Fruit fly (Drosophila melanogaster) S2 (cell line): ENCODE measurements around the gene CG31493.

ENCODE experiments used
- CG8478 ChIP-seq: fragments of >200 bp; optimal IDR thresholded peaks from 2 replicates; lab custom pipeline; 2018
- CTCF ChIP-seq, 2 experiments: fragments of >200 bp; optimal IDR thresholded peaks; 2 replicates each; lab custom pipeline; 2018

The CG31493 gene

dm6 chr3R:7131260-7131659 is at the start of gene CG31493:
Gene CG31493 (plus strand): TSS chr3R:7131560.
- no peak for TF ChIP-seq CG8478 (lab: Kevin White, UChicago)
- TF ChIP-seq CTCF (optimal IDR thresholded peaks at IDR 0.05; lab: Kevin White, UChicago) = no peak

dm6 chr3R:7081972-7082371 is 49.4 kb upstream of the CG31493 start, which contains the start of gene Dpck:
Gene Dpck (plus strand): TSS chr3R:7082182.
- no peak for TF ChIP-seq CTCF (optimal IDR thresholded peaks at IDR 0.05; lab: Kevin White, UChicago)
- no peak for TF ChIP-seq CG8478 (lab: Kevin White, UChicago)

- no peak for TF ChIP-seq CG8478 (lab: Kevin White, UChicago)
- no peak for TF ChIP-seq CTCF (optimal IDR thresholded peaks at IDR 0.05; lab: Kevin White, UChicago)
Measured at dm6 chr3R:7083750-7084149, 47.6 kb upstream of the CG31493 start.

DNA sequence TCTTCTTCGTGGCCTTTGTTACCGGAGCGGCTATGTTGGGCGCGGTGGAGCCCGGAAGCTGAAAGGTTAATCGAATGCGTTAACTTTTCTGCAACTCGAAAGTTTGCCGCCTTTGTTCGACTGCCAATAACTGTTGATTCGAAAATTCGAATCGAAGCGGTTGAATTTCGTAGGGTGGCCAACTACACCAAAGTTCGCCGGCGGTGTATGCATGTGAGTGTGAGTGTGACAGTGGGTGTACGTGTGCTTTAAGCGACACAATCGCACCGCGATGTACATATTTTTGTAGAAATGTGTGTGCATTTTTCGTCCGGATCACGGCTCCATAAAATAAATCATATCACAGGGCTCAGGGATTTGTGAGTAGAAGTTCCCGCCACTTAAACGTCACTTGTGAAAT is 45.9 kb upstream of the CG31493 start:
- TF ChIP-seq CG8478 (lab: Kevin White, UChicago) (no peak), CTCF (optimal IDR thresholded peaks at IDR 0.05; lab: Kevin White, UChicago) (no peak)

- TF ChIP-seq CG8478 (lab: Kevin White, UChicago) (no peak), CTCF (optimal IDR thresholded peaks at IDR 0.05; lab: Kevin White, UChicago) (no peak)
Measured at dm6 chr3R:7085983-7086376, 45.4 kb upstream of the CG31493 start, which contains the start of gene Tailor. Gene Tailor (minus strand): TSS chr3R:7086083.

dm6 chr3R:7086377-7087200 is 44.8 kb upstream of the CG31493 start, which contains the start of gene alphaTub84B:
Gene alphaTub84B (plus strand): TSS chr3R:7086599.
- TF ChIP-seq CTCF (optimal IDR thresholded peaks at IDR 0.05; lab: Kevin White, UChicago) (peak; percentile 49 to 59), CG8478 (lab: Kevin White, UChicago) (no peak)

DNA sequence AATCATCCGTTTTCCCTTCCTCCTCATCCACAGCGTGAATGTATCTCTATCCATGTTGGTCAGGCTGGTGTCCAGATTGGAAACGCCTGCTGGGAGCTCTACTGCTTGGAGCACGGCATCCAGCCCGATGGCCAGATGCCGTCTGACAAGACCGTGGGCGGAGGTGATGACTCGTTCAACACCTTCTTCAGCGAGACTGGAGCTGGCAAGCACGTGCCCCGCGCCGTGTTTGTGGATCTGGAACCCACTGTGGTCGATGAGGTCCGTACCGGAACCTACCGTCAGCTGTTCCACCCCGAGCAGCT is 44.2 kb upstream of the CG31493 start:
- no peak for TF ChIP-seq CTCF (optimal IDR thresholded peaks at IDR 0.05; lab: Kevin White, UChicago)
- TF ChIP-seq CG8478 (lab: Kevin White, UChicago) = no peak

- TF ChIP-seq CG8478 (lab: Kevin White, UChicago) (no peak), CTCF (optimal IDR thresholded peaks at IDR 0.05; lab: Kevin White, UChicago) (no peak)
Measured at dm6 chr3R:7087904-7088303, 43.5 kb upstream of the CG31493 start.

dm6 chr3R:7088837-7089361 is 42.5 kb upstream of the CG31493 start:
- TF ChIP-seq CTCF (optimal IDR thresholded peaks at IDR 0.05; lab: Kevin White, UChicago) (peak in 1 of 2 experiments; percentile 17), CG8478 (lab: Kevin White, UChicago) (no peak)

DNA sequence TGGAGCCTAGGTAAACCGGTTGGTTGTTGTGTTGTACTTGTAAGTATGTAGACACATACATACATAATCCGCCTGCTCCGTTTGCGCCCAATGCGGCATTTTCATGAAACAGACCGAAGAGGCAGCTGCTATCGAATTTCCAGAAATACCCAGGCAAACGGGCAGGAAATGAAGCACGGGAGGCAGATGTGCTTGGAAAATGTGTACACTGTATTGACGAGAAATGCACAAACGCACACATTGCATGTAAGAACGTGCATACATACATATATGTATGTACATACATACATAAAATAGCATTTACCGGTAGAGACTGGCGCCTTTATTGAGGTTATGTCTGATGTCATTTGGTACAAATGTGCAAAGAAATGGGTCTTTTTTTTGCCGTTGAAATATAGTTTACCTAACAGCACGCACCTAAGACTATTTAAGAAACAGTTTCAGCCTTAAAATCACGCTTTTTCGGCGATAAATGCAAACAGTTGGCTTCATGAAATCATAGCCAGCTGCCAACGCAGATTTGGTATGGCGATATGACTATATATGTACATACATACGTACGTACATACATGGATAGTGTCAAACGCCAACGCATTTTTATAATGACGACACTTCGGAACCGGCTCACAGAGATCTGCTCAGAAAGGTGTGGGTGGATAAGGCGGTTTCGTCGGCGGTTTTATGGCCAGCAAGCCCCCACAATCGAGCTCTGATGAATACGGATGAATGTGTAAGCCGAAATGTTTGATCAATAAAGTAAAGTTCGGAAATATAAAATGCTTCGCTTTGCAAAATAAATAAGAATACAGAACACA is 41.6 kb upstream of the CG31493 start:
- TF ChIP-seq CTCF (optimal IDR thresholded peaks at IDR 0.05; lab: Kevin White, UChicago) = no peak
- TF ChIP-seq CG8478 (lab: Kevin White, UChicago) = no peak

DNA sequence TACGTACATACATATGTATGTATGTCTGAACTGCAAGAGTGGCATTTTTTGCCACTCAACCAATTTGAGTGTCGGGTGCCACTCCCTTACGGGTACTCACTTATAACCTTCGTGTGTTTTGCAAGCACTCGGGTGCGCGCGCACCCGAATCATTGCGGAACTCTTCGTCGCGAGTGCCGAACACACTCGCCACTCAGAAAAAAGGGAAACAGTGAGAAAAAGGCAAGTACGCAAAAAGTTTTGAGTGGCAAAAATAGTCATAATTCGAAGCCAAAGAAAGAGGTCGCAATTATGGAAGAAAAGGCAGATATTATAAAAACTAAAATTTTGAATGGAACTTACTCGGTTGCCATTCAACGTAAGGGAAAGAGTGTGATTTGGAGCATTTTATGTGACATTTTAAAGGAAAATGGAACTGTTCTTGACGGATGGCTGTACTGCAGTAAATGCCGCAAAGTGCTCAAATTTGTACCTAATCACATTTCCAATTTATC is 41.0 kb upstream of the CG31493 start:
- TF ChIP-seq CG8478 (lab: Kevin White, UChicago) (no peak), CTCF (optimal IDR thresholded peaks at IDR 0.05; lab: Kevin White, UChicago) (no peak)

- TF ChIP-seq CG8478 (lab: Kevin White, UChicago) (no peak), CTCF (optimal IDR thresholded peaks at IDR 0.05; lab: Kevin White, UChicago) (peak in 1 of 2 experiments; percentile 51)
Measured at dm6 chr3R:7091904-7092303, 39.5 kb upstream of the CG31493 start.

DNA sequence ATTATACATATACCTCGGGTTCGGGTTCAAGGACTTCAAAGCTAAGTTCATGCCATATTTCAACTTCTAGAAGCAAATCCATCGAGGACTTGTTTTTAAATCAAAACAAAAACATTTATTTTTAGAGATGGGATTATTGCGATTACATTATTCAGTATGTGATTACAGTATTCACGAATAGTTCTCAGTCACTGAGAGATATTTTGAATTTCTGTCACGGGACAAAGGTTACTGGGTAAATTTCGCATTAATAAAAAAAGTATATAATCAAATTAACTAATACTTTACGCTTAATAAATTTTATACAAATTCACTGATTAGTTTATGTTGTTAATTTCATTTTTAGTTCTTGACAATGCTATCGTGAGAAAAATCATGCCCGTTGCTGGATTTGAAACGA is 37.8 kb upstream of the CG31493 start:
- TF ChIP-seq CG8478 (lab: Kevin White, UChicago) = no peak
- no peak for TF ChIP-seq CTCF (optimal IDR thresholded peaks at IDR 0.05; lab: Kevin White, UChicago)

- TF ChIP-seq CG8478 (lab: Kevin White, UChicago) (no peak), CTCF (optimal IDR thresholded peaks at IDR 0.05; lab: Kevin White, UChicago) (no peak)
Measured at dm6 chr3R:7094368-7094767, 37.0 kb upstream of the CG31493 start.
